Fruit fly (Drosophila melanogaster): ENCODE data around the gene CG13625.

The CG13625 gene

dm6 chr3R:24620569-24620968 is 35.6 kb upstream of the CG13625 start:
- no peak for TF ChIP-seq CG5204 (GFP tag; optimal IDR thresholded peaks at IDR 0.05)

dm6 chr3R:24614707-24615022 is 29.7 kb upstream of the CG13625 start:
- TF ChIP-seq tj (GFP tag; optimal IDR thresholded peaks at IDR 0.05) (peak; percentile 67), CG7101 (tag; optimal IDR thresholded peaks at IDR 0.05) (no peak), toe (GFP tag; optimal IDR thresholded peaks at IDR 0.05) (no peak), cic (GFP tag; optimal IDR thresholded peaks at IDR 0.05) (no peak)

dm6 chr3R:24613819-24614706 is 29.1 kb upstream of the CG13625 start:
- peak; percentile 95 for TF ChIP-seq tj (GFP tag; optimal IDR thresholded peaks at IDR 0.05)
- TF ChIP-seq Clk (GFP tag; optimal IDR thresholded peaks at IDR 0.05) = no peak
- TF ChIP-seq CG12768 (GFP tag; optimal IDR thresholded peaks at IDR 0.05) = no peak
- TF ChIP-seq CG5204 (GFP tag; optimal IDR thresholded peaks at IDR 0.05) = no peak
- TF ChIP-seq CG7045 (GFP tag; optimal IDR thresholded peaks at IDR 0.05) = no peak
- no peak for TF ChIP-seq cnc (optimal IDR thresholded peaks at IDR 0.05)

- TF ChIP-seq tj (GFP tag; optimal IDR thresholded peaks at IDR 0.05) = peak; percentile 75
- no peak for TF ChIP-seq CG33017 (tag; optimal IDR thresholded peaks at IDR 0.05)
Measured at dm6 chr3R:24608316-24608715, 23.4 kb upstream of the CG13625 start.

dm6 chr3R:24606868-24607267 is 21.9 kb upstream of the CG13625 start:
- no peak for TF ChIP-seq CG14711 (tag; optimal IDR thresholded peaks at IDR 0.05)
- TF ChIP-seq cnc (optimal IDR thresholded peaks at IDR 0.05) = no peak
- no peak for TF ChIP-seq ovo (GFP tag; optimal IDR thresholded peaks at IDR 0.05)
- no peak for TF ChIP-seq toe (GFP tag; optimal IDR thresholded peaks at IDR 0.05)
- no peak for TF ChIP-seq kay (GFP tag; ENCODE audit: borderline replicate concordance)
- TF ChIP-seq CG12768 (GFP tag; optimal IDR thresholded peaks at IDR 0.05) = no peak
- no peak for TF ChIP-seq Mnt (GFP tag; optimal IDR thresholded peaks at IDR 0.05)
- no peak for TF ChIP-seq tj (GFP tag; optimal IDR thresholded peaks at IDR 0.05)
- no peak for TF ChIP-seq pad (GFP tag; optimal IDR thresholded peaks at IDR 0.05)
- TF ChIP-seq CG7045 (GFP tag; optimal IDR thresholded peaks at IDR 0.05) = no peak

- TF ChIP-seq Clk (GFP tag; optimal IDR thresholded peaks at IDR 0.05) (no peak), CG5204 (GFP tag; optimal IDR thresholded peaks at IDR 0.05) (no peak), cic (GFP tag; optimal IDR thresholded peaks at IDR 0.05) (no peak), Hr96 (GFP tag; optimal IDR thresholded peaks at IDR 0.05) (no peak), CG14711 (tag; optimal IDR thresholded peaks at IDR 0.05) (no peak), CG12768 (GFP tag; optimal IDR thresholded peaks at IDR 0.05) (no peak), Crg-1 (GFP tag; optimal IDR thresholded peaks at IDR 0.05) (no peak), tj (GFP tag; optimal IDR thresholded peaks at IDR 0.05) (no peak), CG7101 (tag; optimal IDR thresholded peaks at IDR 0.05) (no peak), cnc (optimal IDR thresholded peaks at IDR 0.05) (no peak), CG7045 (GFP tag; optimal IDR thresholded peaks at IDR 0.05) (no peak), Mnt (GFP tag; optimal IDR thresholded peaks at IDR 0.05) (no peak), bab1 (GFP tag; optimal IDR thresholded peaks at IDR 0.05) (no peak), CG11617 (GFP tag; optimal IDR thresholded peaks at IDR 0.05) (no peak), kay (GFP tag; ENCODE audit: borderline replicate concordance) (no peak), ovo (GFP tag; optimal IDR thresholded peaks at IDR 0.05) (no peak)
Measured at dm6 chr3R:24604165-24604564, 19.2 kb upstream of the CG13625 start.

dm6 chr3R:24603399-24604131 is 18.6 kb upstream of the CG13625 start:
- TF ChIP-seq pad (GFP tag; optimal IDR thresholded peaks at IDR 0.05) (no peak), CG12768 (GFP tag; optimal IDR thresholded peaks at IDR 0.05) (no peak), tj (GFP tag; optimal IDR thresholded peaks at IDR 0.05) (peak; percentile 71), kay (GFP tag; ENCODE audit: borderline replicate concordance) (peak; percentile 67), CG33017 (tag; optimal IDR thresholded peaks at IDR 0.05) (no peak), Clk (GFP tag; optimal IDR thresholded peaks at IDR 0.05) (no peak), Hr96 (GFP tag; optimal IDR thresholded peaks at IDR 0.05) (no peak), Mnt (GFP tag; optimal IDR thresholded peaks at IDR 0.05) (no peak)

- TF ChIP-seq cic (GFP tag; optimal IDR thresholded peaks at IDR 0.05) (peak; percentile 41), pad (GFP tag; optimal IDR thresholded peaks at IDR 0.05) (peak; percentile 28), tj (GFP tag; optimal IDR thresholded peaks at IDR 0.05) (peak; percentile 100), CG7101 (tag; optimal IDR thresholded peaks at IDR 0.05) (peak; percentile 24), CG1620 (GFP tag; optimal IDR thresholded peaks at IDR 0.05) (no peak), Crg-1 (GFP tag; optimal IDR thresholded peaks at IDR 0.05) (no peak), CG12768 (GFP tag; optimal IDR thresholded peaks at IDR 0.05) (peak; percentile 41), CG11617 (GFP tag; optimal IDR thresholded peaks at IDR 0.05) (peak; percentile 20), CG14711 (tag; optimal IDR thresholded peaks at IDR 0.05) (peak; percentile 30), Hr96 (GFP tag; optimal IDR thresholded peaks at IDR 0.05) (peak; percentile 13), Mnt (GFP tag; optimal IDR thresholded peaks at IDR 0.05) (no peak), Clk (GFP tag; optimal IDR thresholded peaks at IDR 0.05) (no peak), CG7045 (GFP tag; optimal IDR thresholded peaks at IDR 0.05) (peak; percentile 14), CG33017 (tag; optimal IDR thresholded peaks at IDR 0.05) (no peak)
Measured at dm6 chr3R:24601069-24601468, 16.1 kb upstream of the CG13625 start.
